Fruit fly (Drosophila melanogaster) whole organism, wandering third instar larva: ENCODE results near the gene CG33189.

ENCODE experiments used
- Dfd ChIP-seq: fragments of >200 bp; optimal IDR thresholded peaks from 2 replicates; lab custom pipeline; 2017; ENCODE audit warnings: missing biosample characterization, missing genetic modification characterization
- Myc ChIP-seq: fragments of >200 bp; optimal IDR thresholded peaks from 2 replicates; lab custom pipeline; 2017
- lola ChIP-seq: fragments of >200 bp; optimal IDR thresholded peaks from 2 replicates; lab custom pipeline; 2017; ENCODE audit warnings: missing biosample characterization, missing genetic modification characterization
- pan ChIP-seq: fragments of >200 bp; optimal IDR thresholded peaks from 2 replicates; lab custom pipeline; 2017
- psq ChIP-seq: fragments of 200-800 bp; sonication (Bioruptor generic); optimal IDR thresholded peaks from 3 replicates; lab custom pipeline; 2017; ENCODE audit warnings: missing biosample characterization, mild to moderate bottlenecking, missing genetic modification characterization, moderate library complexity
- usp ChIP-seq: fragments of >200 bp; optimal IDR thresholded peaks from 2 replicates; lab custom pipeline; 2017; ENCODE audit warnings: missing biosample characterization, missing genetic modification characterization

DNA sequence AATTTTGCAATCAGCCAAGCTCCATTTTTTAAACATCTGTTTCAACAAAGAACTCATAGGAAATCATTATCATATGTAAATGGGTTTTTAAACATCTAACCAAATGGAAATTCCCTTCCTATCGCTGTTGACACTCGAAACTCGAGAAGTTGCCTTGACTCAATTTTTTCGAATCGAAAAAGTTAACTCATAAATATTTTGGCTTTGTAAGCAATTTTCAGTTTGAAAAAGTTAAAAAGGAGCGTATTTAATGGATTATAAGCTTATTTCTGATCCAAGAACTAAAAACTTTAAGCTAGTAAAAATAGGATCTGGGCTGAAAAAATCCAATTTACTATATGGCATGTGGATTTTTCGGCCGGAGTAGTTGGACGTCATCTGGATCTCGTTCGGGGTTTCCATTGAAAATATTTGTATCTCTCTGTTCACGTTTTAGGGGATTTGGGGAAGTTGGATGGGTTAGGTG is 32.6 kb upstream of the CG33189 start, which contains the start of gene CG9837:
- TF ChIP-seq lola (GFP tag; lab: Kevin White, UChicago) (no peak), pan (lab: Kevin White, UChicago) (no peak), Myc (lab: Kevin White, UChicago) (no peak), usp (GFP tag; lab: Kevin White, UChicago) (no peak), psq (GFP tag; lab: Kevin White, UChicago) (no peak), Dfd (no peak)
